Worm (Caenorhabditis elegans) whole organism, L1 larva: ENCODE data around the gene str-118.

Experiments used
- C16A3.4 ChIP-seq: fragments of 150-350 bp; optimal IDR thresholded peaks from 2 replicates; lab custom pipeline; 2014; ENCODE audit warnings: missing biosample characterization, missing genetic modification characterization
- Y116A8C.19 ChIP-seq: sonication (generic microtip); optimal IDR thresholded peaks from 2 replicates; lab custom pipeline; 2016; ENCODE audit warnings: missing compliant biosample characterization, missing genetic modification characterization, borderline replicate concordance
- aly-2 ChIP-seq: fragments of 150-350 bp; optimal IDR thresholded peaks from 2 replicates; lab custom pipeline; 2014; ENCODE audit warnings: missing biosample characterization, missing genetic modification characterization
- ceh-63 ChIP-seq: fragments of 200-800 bp; sonication (Bioruptor generic); optimal IDR thresholded peaks from 2 replicates; lab custom pipeline; 2018; ENCODE audit warnings: mild to moderate bottlenecking, missing genetic modification characterization, missing compliant biosample characterization
- ceh-82 ChIP-seq, 3 experiments: fragments of 150-350 bp in 1 of 3; sonication (generic microtip) in 2 of 3; optimal IDR thresholded peaks; 2 replicates each; lab custom pipeline; 2014 to 2017; ENCODE audit warnings: missing biosample characterization in 3 of 3, missing genetic modification characterization in 3 of 3
- ceh-90 ChIP-seq: sonication (generic microtip); optimal IDR thresholded peaks from 2 replicates; lab custom pipeline; 2016; ENCODE audit warnings: missing genetic modification characterization, missing compliant biosample characterization
- ces-1 ChIP-seq: fragments of 150-350 bp; optimal IDR thresholded peaks from 2 replicates; lab custom pipeline; 2014; ENCODE audit warnings: missing biosample characterization, missing genetic modification reagents, missing genetic modification characterization
- dpl-1 ChIP-seq, 3 experiments: fragments of 150-350 bp in 2 of 3; sonication (generic microtip) in 1 of 3; optimal IDR thresholded peaks; 2 replicates each; lab custom pipeline; 2014 to 2017; ENCODE audit warnings: missing biosample characterization in 3 of 3, missing genetic modification characterization in 3 of 3, missing genetic modification reagents in 3 of 3
- dsc-1 ChIP-seq: sonication (generic microtip); optimal IDR thresholded peaks from 2 replicates; lab custom pipeline; 2016; ENCODE audit warnings: mild to moderate bottlenecking, missing genetic modification characterization, missing compliant biosample characterization
- egl-27 ChIP-seq, 2 experiments: fragments of 150-350 bp in 1 of 2; sonication (generic microtip); optimal IDR thresholded peaks; 3 replicates each; lab custom pipeline; 2017 to 2018; ENCODE audit warnings: missing biosample characterization in 2 of 2, missing genetic modification characterization in 2 of 2, missing genetic modification reagents in 2 of 2
- elt-2 ChIP-seq: sonication (generic microtip); optimal IDR thresholded peaks from 2 replicates; lab custom pipeline; 2016; ENCODE audit warnings: missing genetic modification characterization, mild to moderate bottlenecking, inconsistent platforms, missing compliant biosample characterization, missing genetic modification reagents
- elt-3 ChIP-seq, 6 experiments: fragments of 150-350 bp in 1 of 6; sonication (generic microtip); optimal IDR thresholded peaks; 2 replicates each; lab custom pipeline; 2017 to 2018; ENCODE audit warnings: missing biosample characterization in 6 of 6, missing genetic modification characterization in 6 of 6, inconsistent platforms in 1 of 6
- ets-5 ChIP-seq: fragments of 200-800 bp; sonication (Bioruptor generic); IDR thresholded peaks from 2 replicates; pipeline ENCODE4 v1.3.6; 2022; ENCODE audit warnings: missing genetic modification characterization, missing compliant biosample characterization
- fkh-4 ChIP-seq: sonication (generic microtip); optimal IDR thresholded peaks from 2 replicates; lab custom pipeline; 2016; ENCODE audit warnings: missing compliant biosample characterization, missing genetic modification characterization, borderline replicate concordance
- fkh-8 ChIP-seq: sonication (generic microtip); optimal IDR thresholded peaks from 2 replicates; lab custom pipeline; 2016; ENCODE audit warnings: mild to moderate bottlenecking, missing genetic modification characterization, missing compliant biosample characterization
- fos-1 ChIP-seq: fragments of 150-350 bp; optimal IDR thresholded peaks from 2 replicates; lab custom pipeline; 2014; ENCODE audit warnings: missing biosample characterization, missing genetic modification characterization
- irx-1 ChIP-seq: sonication (generic microtip); optimal IDR thresholded peaks from 2 replicates; lab custom pipeline; 2016; ENCODE audit warnings: missing genetic modification characterization, missing compliant biosample characterization
- jun-1 ChIP-seq: fragments of 150-350 bp; optimal IDR thresholded peaks from 2 replicates; lab custom pipeline; 2014; ENCODE audit warnings: missing biosample characterization, missing genetic modification reagents, missing genetic modification characterization
- lin-13 ChIP-seq: fragments of 150-350 bp; optimal IDR thresholded peaks from 2 replicates; lab custom pipeline; 2014; ENCODE audit warnings: missing biosample characterization, missing genetic modification reagents, missing genetic modification characterization
- lin-14 ChIP-seq: fragments of 200-800 bp; sonication (Bioruptor generic); optimal IDR thresholded peaks from 2 replicates; lab custom pipeline; 2018; ENCODE audit warnings: mild to moderate bottlenecking, missing genetic modification characterization, moderate library complexity, missing compliant biosample characterization
- lin-35 ChIP-seq, 2 experiments: fragments of 150-350 bp; optimal IDR thresholded peaks; 2 replicates each; lab custom pipeline; 2014; ENCODE audit warnings: missing biosample characterization in 2 of 2, missing genetic modification characterization in 2 of 2, missing genetic modification reagents in 2 of 2
- lin-39 ChIP-seq: fragments of 150-350 bp; optimal IDR thresholded peaks from 2 replicates; lab custom pipeline; 2014; ENCODE audit warnings: missing biosample characterization, missing genetic modification reagents, missing genetic modification characterization
- lsy-2 ChIP-seq, 2 experiments: fragments of 150-350 bp; optimal IDR thresholded peaks; 2 replicates each; lab custom pipeline; 2014; ENCODE audit warnings: missing biosample characterization in 2 of 2, missing genetic modification characterization in 2 of 2
- mab-9 ChIP-seq: fragments of 200-800 bp; sonication (Bioruptor generic); IDR thresholded peaks from 2 replicates; pipeline ENCODE4 v1.3.6; 2022; ENCODE audit warnings: missing genetic modification reagents, missing genetic modification characterization, missing compliant biosample characterization
- nhr-11 ChIP-seq: fragments of 150-350 bp; optimal IDR thresholded peaks from 2 replicates; lab custom pipeline; 2014; ENCODE audit warnings: missing biosample characterization, missing genetic modification characterization
- nhr-19 ChIP-seq: fragments of 200-800 bp; sonication (Bioruptor generic); conservative IDR thresholded peaks from 2 replicates; pipeline ENCODE4 v1.3.6; 2022; ENCODE audit warnings: missing genetic modification characterization, missing compliant biosample characterization
- nhr-76 ChIP-seq: sonication (generic microtip); optimal IDR thresholded peaks from 2 replicates; lab custom pipeline; 2017; ENCODE audit warnings: missing biosample characterization, missing genetic modification characterization
- nhr-77 ChIP-seq: fragments of 150-350 bp; optimal IDR thresholded peaks from 2 replicates; lab custom pipeline; 2014; ENCODE audit warnings: missing biosample characterization, missing genetic modification characterization
- nhr-84 ChIP-seq: sonication (generic microtip); optimal IDR thresholded peaks from 2 replicates; lab custom pipeline; 2017; ENCODE audit warnings: missing biosample characterization, missing genetic modification characterization
- nhr-85 ChIP-seq: sonication (generic microtip); peaks from one replicate; lab custom pipeline; 2016; ENCODE audit warnings: missing genetic modification characterization, inconsistent platforms, missing compliant biosample characterization
- pag-3 ChIP-seq: sonication (generic microtip); optimal IDR thresholded peaks from 2 replicates; lab custom pipeline; 2017; ENCODE audit warnings: missing genetic modification characterization, mild to moderate bottlenecking, missing compliant biosample characterization, antibody characterized with exemption, borderline replicate concordance; ENCODE audit not compliant: insufficient read depth
- rnt-1 ChIP-seq: sonication (generic microtip); optimal IDR thresholded peaks from 2 replicates; lab custom pipeline; 2016; ENCODE audit warnings: mild to moderate bottlenecking, missing genetic modification characterization, moderate library complexity, missing compliant biosample characterization
- snu-23 ChIP-seq: sonication (generic microtip); optimal IDR thresholded peaks from 2 replicates; lab custom pipeline; 2016; ENCODE audit warnings: missing genetic modification characterization, missing compliant biosample characterization
- sptf-1 ChIP-seq: fragments of 150-350 bp; optimal IDR thresholded peaks from 2 replicates; lab custom pipeline; 2014; ENCODE audit warnings: missing biosample characterization, missing genetic modification characterization
- unc-130 ChIP-seq: fragments of 150-350 bp; optimal IDR thresholded peaks from 2 replicates; lab custom pipeline; 2017; ENCODE audit warnings: missing biosample characterization, missing genetic modification characterization, inconsistent platforms
- unc-98 ChIP-seq: fragments of 200-800 bp; sonication (Bioruptor generic); IDR thresholded peaks from 2 replicates; pipeline ENCODE4 v1.3.6; 2022; ENCODE audit warnings: missing genetic modification characterization, missing compliant biosample characterization
- vab-15 ChIP-seq: sonication (generic microtip); optimal IDR thresholded peaks from 2 replicates; lab custom pipeline; 2017; ENCODE audit warnings: missing genotype, mild to moderate bottlenecking, missing genetic modification characterization, missing compliant biosample characterization
- ztf-4 ChIP-seq: fragments of 150-350 bp; optimal IDR thresholded peaks from 2 replicates; lab custom pipeline; 2014; ENCODE audit warnings: missing biosample characterization, missing genetic modification characterization

The str-118 gene

ce11 chrV:10064221-10064620 is 12.3 kb downstream of the str-118 start, which contains the start of gene fipr-13:
TSS of gene fipr-13 (plus strand) at chrV:10064521.
- no peak for TF ChIP-seq C16A3.4 (tag; lab: Kevin White, UChicago)
- no peak for TF ChIP-seq ztf-4
- TF ChIP-seq ceh-63 (GFP tag; lab: Kevin White, UChicago): no peak
- TF ChIP-seq nhr-77: no peak
- TF ChIP-seq lin-35 (GFP tag; optimal IDR thresholded peaks at IDR 0.05; lab: Kevin White, UChicago): no peak
- no peak for TF ChIP-seq elt-2
- TF ChIP-seq rnt-1: no peak
- no peak for TF ChIP-seq lin-14
- TF ChIP-seq, all 84 proteins: peak for 0

ce11 chrV:10065679-10066078 is 13.7 kb downstream of the str-118 start:
- TF ChIP-seq aly-2: no peak
- TF ChIP-seq unc-130 (tag; lab: Kevin White, UChicago): no peak
- no peak for TF ChIP-seq ceh-82 (tag; optimal IDR thresholded peaks at IDR 0.05; lab: Kevin White, UChicago)
- TF ChIP-seq dsc-1 (tag; lab: Kevin White, UChicago): peak; percentile 93
- TF ChIP-seq nhr-11 (tag; lab: Kevin White, UChicago): no peak
- TF ChIP-seq nhr-76 (tag; lab: Kevin White, UChicago): no peak
- peak; percentile 84 for TF ChIP-seq fkh-4 (tag; lab: Kevin White, UChicago)
- TF ChIP-seq ces-1 (GFP tag; lab: Kevin White, UChicago): no peak
- TF ChIP-seq nhr-19 (GFP tag; lab: Robert Waterston, UW): no peak
- TF ChIP-seq lin-39 (tag; lab: Kevin White, UChicago): no peak
- no peak for TF ChIP-seq lsy-2 (tag; optimal IDR thresholded peaks at IDR 0.05; lab: Kevin White, UChicago)

ce11 chrV:10066769-10067168 is 14.8 kb downstream of the str-118 start, which contains the start of gene npr-39:
TSS of gene npr-39 (plus strand) at chrV:10067069.
- TF ChIP-seq elt-3 (tag; optimal IDR thresholded peaks at IDR 0.05; lab: Kevin White, UChicago) (no peak), vab-15 (no peak), unc-98 (no peak), sptf-1 (tag; lab: Kevin White, UChicago) (no peak), ceh-82 (tag; optimal IDR thresholded peaks at IDR 0.05; lab: Kevin White, UChicago) (no peak), nhr-19 (GFP tag; lab: Robert Waterston, UW) (no peak), lin-13 (GFP tag; lab: Kevin White, UChicago) (no peak), Y116A8C.19 (tag; lab: Kevin White, UChicago) (no peak), irx-1 (tag; lab: Kevin White, UChicago) (no peak), pag-3 (tag; lab: Kevin White, UChicago) (no peak), nhr-85 (tag; lab: Kevin White, UChicago) (no peak), dpl-1 (GFP tag; optimal IDR thresholded peaks at IDR 0.05; lab: Kevin White, UChicago) (no peak)

- no peak for TF ChIP-seq jun-1 (tag; lab: Kevin White, UChicago)
- TF ChIP-seq nhr-84 (tag; lab: Kevin White, UChicago): no peak
- no peak for TF ChIP-seq fos-1 (tag; lab: Kevin White, UChicago)
- no peak for TF ChIP-seq nhr-11 (tag; lab: Kevin White, UChicago)
- TF ChIP-seq ceh-90 (tag; lab: Kevin White, UChicago): no peak
- TF ChIP-seq ceh-82 (tag; optimal IDR thresholded peaks at IDR 0.05; lab: Kevin White, UChicago): no peak
- no peak for TF ChIP-seq lin-14
- TF ChIP-seq ceh-63 (GFP tag; lab: Kevin White, UChicago): no peak
- TF ChIP-seq, all 84 proteins: peak for 0
Measured at ce11 chrV:10070541-10070940, 18.6 kb downstream of the str-118 start, which contains the start of gene nhr-192. TSS of gene nhr-192 (minus strand) at chrV:10070641.

ce11 chrV:10072721-10073120 is 20.8 kb downstream of the str-118 start:
- TF ChIP-seq jun-1 (tag; lab: Kevin White, UChicago): no peak
- no peak for TF ChIP-seq egl-27 (tag; optimal IDR thresholded peaks at IDR 0.05; lab: Kevin White, UChicago)
- no peak for TF ChIP-seq ets-5
- no peak for TF ChIP-seq ceh-90 (tag; lab: Kevin White, UChicago)
- TF ChIP-seq fkh-8 (tag; lab: Kevin White, UChicago): no peak
- TF ChIP-seq snu-23 (GFP tag; lab: Kevin White, UChicago): no peak
- TF ChIP-seq nhr-77: no peak
- no peak for TF ChIP-seq mab-9 (GFP tag; lab: Robert Waterston, UW)
